Fruit fly (Drosophila melanogaster) whole organism, embryonic: Measurements from ENCODE around the gene Tlk.

Experiments used
- CG10147 ChIP-seq: fragments of 200-800 bp; sonication (Bioruptor generic); optimal IDR thresholded peaks from 2 replicates; lab custom pipeline; 2019; ENCODE audit warnings: missing biosample characterization, mild to moderate bottlenecking, missing genetic modification characterization, moderate library complexity
- CG10654 ChIP-seq: fragments of 200-800 bp; sonication (Bioruptor generic); optimal IDR thresholded peaks from 2 replicates; lab custom pipeline; 2016; ENCODE audit warnings: missing biosample characterization, missing genetic modification characterization
- CG11247 ChIP-seq: fragments of 200-800 bp; sonication (Bioruptor generic); IDR thresholded peaks from 2 replicates; pipeline ENCODE4 v1.3.6; 2022; ENCODE audit warnings: missing biosample characterization, missing genetic modification characterization
- CG11560 ChIP-seq: fragments of 200-800 bp; sonication (Bioruptor generic); IDR thresholded peaks from 3 replicates; pipeline ENCODE4 v1.3.6; 2022; ENCODE audit warnings: missing biosample characterization, missing genetic modification characterization
- CG11695 ChIP-seq: fragments of 200-800 bp; sonication (Bioruptor generic); IDR thresholded peaks from 3 replicates; pipeline ENCODE4 v1.3.6; 2022; ENCODE audit warnings: missing biosample characterization, missing genetic modification characterization
- CG14965 ChIP-seq: fragments of 200-800 bp; sonication (Bioruptor generic); optimal IDR thresholded peaks from 2 replicates; lab custom pipeline; 2016; ENCODE audit warnings: missing biosample characterization, missing genetic modification characterization, borderline replicate concordance
- CG17328 ChIP-seq: fragments of 200-800 bp; sonication (Bioruptor generic); IDR thresholded peaks from 2 replicates; pipeline ENCODE4 v1.3.6; 2022; ENCODE audit warnings: missing biosample characterization, missing genetic modification characterization
- CG17361 ChIP-seq: fragments of 200-800 bp; sonication (Bioruptor generic); IDR thresholded peaks from 3 replicates; pipeline ENCODE4 v1.3.6; 2022; ENCODE audit warnings: missing biosample characterization, missing genetic modification characterization
- CG17829 ChIP-seq: fragments of 200-800 bp; optimal IDR thresholded peaks from 2 replicates; lab custom pipeline; 2019; ENCODE audit warnings: missing biosample characterization, mild to moderate bottlenecking, missing genetic modification characterization, moderate library complexity
- CG17912 ChIP-seq: fragments of 200-800 bp; sonication (Bioruptor generic); optimal IDR thresholded peaks from 2 replicates; lab custom pipeline; 2018; ENCODE audit warnings: missing biosample characterization, mild to moderate bottlenecking, missing genetic modification characterization
- CG1792 ChIP-seq: fragments of 200-800 bp; sonication (Bioruptor generic); optimal IDR thresholded peaks from 2 replicates; lab custom pipeline; 2016; ENCODE audit warnings: missing biosample characterization, missing genetic modification characterization
- CG18476 ChIP-seq: fragments of 200-800 bp; sonication (Bioruptor generic); optimal IDR thresholded peaks from 2 replicates; lab custom pipeline; 2016; ENCODE audit warnings: missing biosample characterization, mild to moderate bottlenecking, missing genetic modification characterization
- CG2129 ChIP-seq: fragments of 200-800 bp; sonication (Bioruptor generic); IDR thresholded peaks from 2 replicates; pipeline ENCODE4 v1.3.6; 2022; ENCODE audit warnings: missing biosample characterization, missing genetic modification characterization; ENCODE audit not compliant: partially characterized antibody
- CG30403 ChIP-seq: fragments of 200-800 bp; sonication (Bioruptor generic); optimal IDR thresholded peaks from 3 replicates; lab custom pipeline; 2016; ENCODE audit warnings: missing biosample characterization, missing genetic modification characterization
- CG3065 ChIP-seq: fragments of 200-800 bp; sonication (Bioruptor generic); optimal IDR thresholded peaks from 2 replicates; lab custom pipeline; 2016; ENCODE audit warnings: missing biosample characterization, missing genetic modification characterization
- CG32767 ChIP-seq: fragments of 200-800 bp; sonication (Bioruptor generic); IDR thresholded peaks from 2 replicates; pipeline ENCODE4 v1.3.6; 2022; ENCODE audit warnings: missing biosample characterization, missing genetic modification characterization
- CG34224 ChIP-seq: fragments of 200-800 bp; sonication (Bioruptor generic); IDR thresholded peaks from 3 replicates; pipeline ENCODE4 v1.3.6; 2022; ENCODE audit warnings: missing biosample characterization, missing genetic modification characterization; ENCODE audit not compliant: partially characterized antibody
- CG34376 ChIP-seq: fragments of 200-800 bp; sonication (Bioruptor generic); optimal IDR thresholded peaks from 2 replicates; lab custom pipeline; 2018; ENCODE audit warnings: missing biosample characterization, mild to moderate bottlenecking, missing genetic modification characterization
- CG4404 ChIP-seq: fragments of 200-800 bp; sonication (Bioruptor generic); IDR thresholded peaks from 2 replicates; pipeline ENCODE4 v1.3.6; 2022; ENCODE audit warnings: missing biosample characterization, missing genetic modification characterization
- CG6272 ChIP-seq: fragments of 200-800 bp; sonication (Bioruptor generic); IDR thresholded peaks from 2 replicates; pipeline ENCODE4 v1.3.6; 2022; ENCODE audit warnings: missing biosample characterization, missing genetic modification characterization
- CG7987 ChIP-seq: fragments of 200-800 bp; sonication (Bioruptor generic); optimal IDR thresholded peaks from 2 replicates; lab custom pipeline; 2018; ENCODE audit warnings: missing biosample characterization, mild to moderate bottlenecking, missing genetic modification characterization, moderate library complexity
- CG8290 ChIP-seq, 3 experiments: fragments of 200-800 bp; sonication (Bioruptor generic); optimal IDR thresholded peaks; 2 replicates each; lab custom pipeline; 2016 to 2019; ENCODE audit warnings: missing biosample characterization in 3 of 3, missing genetic modification characterization in 3 of 3, mild to moderate bottlenecking in 2 of 3, moderate library complexity in 1 of 3
- CG9215 ChIP-seq: fragments of 200-800 bp; sonication (Bioruptor generic); IDR thresholded peaks from 2 replicates; pipeline ENCODE4 v1.3.6; 2022; ENCODE audit warnings: missing biosample characterization, missing genetic modification characterization
- D ChIP-seq, 2 experiments: fragments of 200-800 bp in 1 of 2; fragments of >200 bp in 1 of 2; sonication (Bioruptor generic) in 1 of 2; optimal IDR thresholded peaks; 2 replicates in 1 of 2; 3 replicates in 1 of 2; lab custom pipeline; 2017; ENCODE audit warnings: mild to moderate bottlenecking in 1 of 2, missing biosample characterization in 1 of 2, missing genetic modification characterization in 1 of 2, missing genetic modification reagents in 1 of 2
- Dek ChIP-seq: fragments of 200-800 bp; sonication (Bioruptor generic); optimal IDR thresholded peaks from 3 replicates; lab custom pipeline; 2019; ENCODE audit warnings: missing biosample characterization, mild to moderate bottlenecking, missing genetic modification characterization, moderate library complexity
- Drgx ChIP-seq: fragments of 200-800 bp; sonication (Bioruptor generic); IDR thresholded peaks from 2 replicates; pipeline ENCODE4 v1.3.6; 2022; ENCODE audit warnings: missing biosample characterization, missing genetic modification characterization
- Fer2 ChIP-seq: fragments of 200-800 bp; sonication (Bioruptor generic); optimal IDR thresholded peaks from 2 replicates; lab custom pipeline; 2018; ENCODE audit warnings: missing biosample characterization, mild to moderate bottlenecking, missing genetic modification characterization, moderate library complexity
- Fer3 ChIP-seq: fragments of 200-800 bp; sonication (Bioruptor generic); optimal IDR thresholded peaks from 2 replicates; lab custom pipeline; 2018; ENCODE audit warnings: missing biosample characterization, mild to moderate bottlenecking, missing genetic modification characterization, moderate library complexity
- Lhr ChIP-seq: fragments of 200-800 bp; sonication (Bioruptor generic); optimal IDR thresholded peaks from 3 replicates; lab custom pipeline; 2017; ENCODE audit warnings: mild to moderate bottlenecking, missing biosample characterization, missing genetic modification reagents, missing genetic modification characterization
- Max ChIP-seq: fragments of 200-800 bp; sonication (Bioruptor generic); optimal IDR thresholded peaks from 2 replicates; lab custom pipeline; 2016; ENCODE audit warnings: missing biosample characterization, mild to moderate bottlenecking, missing genetic modification characterization
- NK7.1 ChIP-seq: fragments of 200-800 bp; sonication (Bioruptor generic); optimal IDR thresholded peaks from 3 replicates; lab custom pipeline; 2016; ENCODE audit warnings: missing biosample characterization, missing genetic modification characterization
- Oaz ChIP-seq: fragments of 200-800 bp; sonication (Bioruptor generic); IDR thresholded peaks from 2 replicates; pipeline ENCODE4 v1.3.6; 2022; ENCODE audit warnings: missing biosample characterization, missing genetic modification characterization
- Ptx1 ChIP-seq: fragments of 200-800 bp; sonication (Bioruptor generic); IDR thresholded peaks from 2 replicates; pipeline ENCODE4 v1.3.6; 2022; ENCODE audit warnings: missing biosample characterization, missing genetic modification characterization
- Ravus ChIP-seq: fragments of 200-800 bp; sonication (Bioruptor generic); IDR thresholded peaks from 2 replicates; pipeline ENCODE4 v1.3.6; 2022; ENCODE audit warnings: missing biosample characterization, missing genetic modification characterization
- Sin3A ChIP-seq: fragments of >200 bp; optimal IDR thresholded peaks from 2 replicates; lab custom pipeline; 2018
- Trl ChIP-seq, 3 experiments: fragments of >200 bp in 2 of 3; fragments of 200-800 bp in 1 of 3; sonication (Bioruptor generic) in 1 of 3; optimal IDR thresholded peaks; 2 replicates in 1 of 3; 3 replicates in 2 of 3; lab custom pipeline; 2016 to 2017; ENCODE audit warnings: missing biosample characterization in 1 of 3, missing genetic modification characterization in 1 of 3
- Usf ChIP-seq: fragments of 200-800 bp; sonication (Bioruptor generic); optimal IDR thresholded peaks from 2 replicates; lab custom pipeline; 2017; ENCODE audit warnings: missing genotype, missing biosample characterization, missing genetic modification characterization
- br ChIP-seq: fragments of >200 bp; optimal IDR thresholded peaks from 2 replicates; lab custom pipeline; 2017
- danr ChIP-seq: fragments of 200-800 bp; sonication (Bioruptor generic); IDR thresholded peaks from 2 replicates; pipeline ENCODE4 v1.3.6; 2022; ENCODE audit warnings: missing biosample characterization, missing genetic modification characterization
- en ChIP-seq: fragments of 200-800 bp; sonication (Bioruptor generic); optimal IDR thresholded peaks from 2 replicates; lab custom pipeline; 2016; ENCODE audit warnings: missing biosample characterization, missing genetic modification characterization
- knrl ChIP-seq: fragments of 200-800 bp; sonication (Bioruptor generic); IDR thresholded peaks from 3 replicates; pipeline ENCODE4 v1.3.6; 2022; ENCODE audit warnings: missing biosample characterization, missing genetic modification characterization; ENCODE audit not compliant: partially characterized antibody
- lab ChIP-seq: fragments of 200-800 bp; sonication (Bioruptor generic); optimal IDR thresholded peaks from 3 replicates; lab custom pipeline; 2017; ENCODE audit warnings: missing biosample characterization, missing genetic modification characterization, mild to moderate bottlenecking, moderate library complexity, missing genetic modification reagents
- nom ChIP-seq: fragments of 200-800 bp; sonication (Bioruptor generic); optimal IDR thresholded peaks from 2 replicates; lab custom pipeline; 2017; ENCODE audit warnings: missing biosample characterization, missing genetic modification characterization, mild to moderate bottlenecking, moderate library complexity, missing genetic modification reagents
- org-1 ChIP-seq: fragments of 200-800 bp; sonication (Bioruptor generic); optimal IDR thresholded peaks from 2 replicates; lab custom pipeline; 2017; ENCODE audit warnings: missing biosample characterization, missing genetic modification characterization
- pzg ChIP-seq: fragments of 200-800 bp; sonication (Bioruptor generic); optimal IDR thresholded peaks from 3 replicates; lab custom pipeline; 2018; ENCODE audit warnings: missing biosample characterization, mild to moderate bottlenecking, missing genetic modification characterization, moderate library complexity
- ro ChIP-seq: fragments of 200-800 bp; sonication (Bioruptor generic); IDR thresholded peaks from 2 replicates; pipeline ENCODE4 v1.3.6; 2022; ENCODE audit warnings: missing biosample characterization, missing genetic modification characterization
- scrt ChIP-seq: fragments of 200-800 bp; sonication (Bioruptor generic); optimal IDR thresholded peaks from 2 replicates; lab custom pipeline; 2018; ENCODE audit warnings: missing biosample characterization, mild to moderate bottlenecking, missing genetic modification characterization, moderate library complexity
- sima ChIP-seq: fragments of 200-800 bp; sonication (Bioruptor generic); optimal IDR thresholded peaks from 2 replicates; lab custom pipeline; 2016; ENCODE audit warnings: missing biosample characterization, missing genetic modification characterization
- zf30C ChIP-seq: fragments of 200-800 bp; sonication (Bioruptor generic); optimal IDR thresholded peaks from 3 replicates; lab custom pipeline; 2018; ENCODE audit warnings: missing biosample characterization, mild to moderate bottlenecking, missing genetic modification characterization

The Tlk gene

dm6 chrX:3743891-3744491 is 24.2 kb downstream of the Tlk start (continued):
- TF ChIP-seq CG17829 (tag; lab: Kevin White, UChicago) (peak; percentile 86), danr (peak; percentile 74), CG4404 (GFP tag; lab: Robert Waterston, UW) (peak; percentile 43; the same call in 1 of the 2 replicates), CG10147 (peak; percentile 88), CG11560 (tag; lab: Robert Waterston, UW) (peak; percentile 68; the same call in 2 of the 3 replicates), Lhr (GFP tag; lab: Kevin White, UChicago) (peak; percentile 22), CG2129 (GFP tag; lab: Robert Waterston, UW) (no peak), zf30C (GFP tag; lab: Kevin White, UChicago) (no peak), CG17361 (peak; percentile 97), nom (no peak), en (GFP tag; lab: Kevin White, UChicago) (no peak), lab (peak; percentile 80), CG7987 (GFP tag; lab: Kevin White, UChicago) (no peak), Fer2 (peak; percentile 57), sima (GFP tag; lab: Kevin White, UChicago) (no peak), pzg (GFP tag; lab: Kevin White, UChicago) (no peak), ro (GFP tag; lab: Robert Waterston, UW) (peak; percentile 56; the same call in 1 of the 2 replicates), Ravus (GFP tag; lab: Robert Waterston, UW) (peak; percentile 18; the same call in 1 of the 2 replicates), CG32767 (GFP tag; lab: Robert Waterston, UW) (peak; percentile 70; the same call in 1 of the 2 replicates), CG17912 (GFP tag; lab: Kevin White, UChicago) (no peak), CG11695 (GFP tag; lab: Robert Waterston, UW) (peak; percentile 82), CG11247 (GFP tag; lab: Robert Waterston, UW) (peak; percentile 26; the same call in 1 of the 2 replicates), CG17328 (GFP tag; lab: Robert Waterston, UW) (peak; percentile 64), Drgx (GFP tag; lab: Robert Waterston, UW) (peak; percentile 39; the same call in 1 of the 2 replicates), CG1792 (GFP tag; lab: Kevin White, UChicago) (no peak), CG9215 (GFP tag; lab: Robert Waterston, UW) (peak; percentile 67), CG30403 (GFP tag; lab: Kevin White, UChicago) (peak; percentile 83), org-1 (GFP tag; lab: Kevin White, UChicago) (peak; percentile 78), CG3065 (GFP tag; lab: Kevin White, UChicago) (peak; percentile 21), Max (GFP tag; lab: Kevin White, UChicago) (peak; percentile 81), scrt (peak; percentile 67), NK7.1 (no peak), CG34376 (GFP tag; lab: Kevin White, UChicago) (no peak), Dek (tag; lab: Kevin White, UChicago) (peak; percentile 88), CG34224 (GFP tag; lab: Robert Waterston, UW) (no peak), Sin3A (no peak), CG14965 (no peak), knrl (GFP tag; lab: Robert Waterston, UW) (no peak), Ptx1 (GFP tag; lab: Robert Waterston, UW) (peak; percentile 89), CG6272 (GFP tag; lab: Robert Waterston, UW) (peak; percentile 58), br (lab: Kevin White, UChicago) (no peak), Trl (optimal IDR thresholded peaks at IDR 0.05; lab: Kevin White, UChicago) (peak in 1 of 2 experiments; percentile 8), Trl (GFP tag; optimal IDR thresholded peaks at IDR 0.05; lab: Kevin White, UChicago) (no peak), Usf (GFP tag; lab: Kevin White, UChicago) (peak; percentile 82), CG18476 (GFP tag; lab: Kevin White, UChicago) (peak; percentile 59), Oaz (GFP tag; lab: Robert Waterston, UW) (peak; percentile 45), CG8290 (GFP tag; optimal IDR thresholded peaks at IDR 0.05; lab: Kevin White, UChicago) (peak; percentile 1), CG8290 (tag; optimal IDR thresholded peaks at IDR 0.05; lab: Kevin White, UChicago) (peak in 1 of 2 experiments; percentile 47), CG10654 (GFP tag; lab: Kevin White, UChicago) (peak; percentile 81), D (optimal IDR thresholded peaks at IDR 0.05; lab: Kevin White, UChicago) (no peak), D (GFP tag; optimal IDR thresholded peaks at IDR 0.05; lab: Kevin White, UChicago) (peak; percentile 89), Fer3 (tag; lab: Kevin White, UChicago) (peak; percentile 67)
